2 fruit fly cellular contexts compared by ENCODE assay signal in genomic region chr3L:739357-740130, dm6.
TF ChIP-seq lines count a peak whose summit lies in the region.

No protein-coding gene starts in this region.

TF ChIP-seq in whole organism, embryonic, 481 proteins besides CTCF, POLR2A, EP300 and RAD21 (continued from another document):
- 0 out of 3 replicates have a peak, but pooled peaks have one; percentile 23 for TF ChIP-seq HLH4C (GFP tag; IDR thresholded peaks at IDR 0.05; lab: Robert Waterston, UW; ENCODE audit: partially characterized antibody)
- 0 out of 2 replicates have a peak, but pooled peaks have one; percentile 17 for TF ChIP-seq CG9932 (GFP tag; IDR thresholded peaks at IDR 0.05; lab: Robert Waterston, UW)
- TF ChIP-seq Drgx (GFP tag; IDR thresholded peaks at IDR 0.05; lab: Robert Waterston, UW), result peak; percentile 32; the same call in 1 of the 2 replicates
- TF ChIP-seq CG4360 (GFP tag; IDR thresholded peaks at IDR 0.05; lab: Robert Waterston, UW), result peak; percentile 55
- TF ChIP-seq D19A (tag; optimal IDR thresholded peaks at IDR 0.05; lab: Kevin White, UChicago), result peak; percentile 87
- TF ChIP-seq CG4707 (GFP tag; optimal IDR thresholded peaks at IDR 0.05; lab: Kevin White, UChicago), result peak; percentile 80
- 0 out of 2 replicates have a peak, but pooled peaks have one; percentile 15 for TF ChIP-seq ranshi (GFP tag; IDR thresholded peaks at IDR 0.05; lab: Robert Waterston, UW)
- 0 out of 2 replicates have a peak, but pooled peaks have one; percentile 11 for TF ChIP-seq stc (GFP tag; IDR thresholded peaks at IDR 0.05; lab: Robert Waterston, UW)
- peak; percentile 26 for TF ChIP-seq CG5180 (GFP tag; optimal IDR thresholded peaks at IDR 0.05; lab: Kevin White, UChicago)
- TF ChIP-seq twi (tag; optimal IDR thresholded peaks at IDR 0.05; lab: Kevin White, UChicago), result peak; percentile 99
- 0 out of 3 replicates have a peak, but pooled peaks have one; percentile 39 for TF ChIP-seq CG7963 (GFP tag; IDR thresholded peaks at IDR 0.05; lab: Robert Waterston, UW; ENCODE audit: partially characterized antibody)
- TF ChIP-seq sima (GFP tag; optimal IDR thresholded peaks at IDR 0.05; lab: Kevin White, UChicago), result no peak
- TF ChIP-seq lov (optimal IDR thresholded peaks at IDR 0.05; lab: Kevin White, UChicago), result no peak
- 0 out of 3 replicates have a peak, but pooled peaks have one; percentile 36 for TF ChIP-seq lov (GFP tag; IDR thresholded peaks at IDR 0.05; lab: Robert Waterston, UW)
- peak; percentile 32 for TF ChIP-seq D19B (GFP tag; optimal IDR thresholded peaks at IDR 0.05; lab: Kevin White, UChicago)
- TF ChIP-seq Atf-2 (GFP tag; optimal IDR thresholded peaks at IDR 0.05; lab: Kevin White, UChicago), result peak; percentile 11
- TF ChIP-seq tna (GFP tag; IDR thresholded peaks at IDR 0.05; lab: Robert Waterston, UW; ENCODE audit: partially characterized antibody), result no peak
- TF ChIP-seq CG8290 (GFP tag; optimal IDR thresholded peaks at IDR 0.05; lab: Kevin White, UChicago), result no peak
- peak in 1 of 2 experiments; percentile 7 for TF ChIP-seq CG8290 (tag; optimal IDR thresholded peaks at IDR 0.05; lab: Kevin White, UChicago)
TF ChIP-seq in whole organism, embryonic: peak in this region for 29.

TF ChIP-seq in whole organism, prepupa, 60 proteins besides CTCF, POLR2A, EP300 and RAD21 (continued from another document):
- no peak for TF ChIP-seq dsx (GFP tag; optimal IDR thresholded peaks at IDR 0.05; lab: Kevin White, UChicago; ENCODE audit: poor library complexity, severe bottlenecking)
- peak; percentile 48 for TF ChIP-seq Sox102F (GFP tag; optimal IDR thresholded peaks at IDR 0.05; lab: Kevin White, UChicago)
- no peak for TF ChIP-seq OdsH (GFP tag; optimal IDR thresholded peaks at IDR 0.05; lab: Kevin White, UChicago)
- TF ChIP-seq Hr4 (GFP tag; optimal IDR thresholded peaks at IDR 0.05; lab: Kevin White, UChicago), result peak; percentile 30
- no peak for TF ChIP-seq CG11294 (GFP tag; IDR thresholded peaks at IDR 0.05; lab: Robert Waterston, UW)
- TF ChIP-seq fd59A (GFP tag; optimal IDR thresholded peaks at IDR 0.05; lab: Kevin White, UChicago), result peak; percentile 13
- TF ChIP-seq Gug (GFP tag; IDR thresholded peaks at IDR 0.05; lab: Robert Waterston, UW), result no peak; the same call in 1 of the 2 replicates
- TF ChIP-seq eg (GFP tag; IDR thresholded peaks at IDR 0.05; lab: Robert Waterston, UW), result peak; percentile 38; the same call in 2 of the 3 replicates
- peak; percentile 31 for TF ChIP-seq CG7368 (GFP tag; optimal IDR thresholded peaks at IDR 0.05; lab: Kevin White, UChicago)
- no peak for TF ChIP-seq CG8319 (GFP tag; optimal IDR thresholded peaks at IDR 0.05; lab: Kevin White, UChicago)
- peak; percentile 18 for TF ChIP-seq dac (GFP tag; optimal IDR thresholded peaks at IDR 0.05; lab: Kevin White, UChicago)
- no peak for TF ChIP-seq Sox15 (GFP tag; optimal IDR thresholded peaks at IDR 0.05; lab: Kevin White, UChicago)
- peak; percentile 4 for TF ChIP-seq Ets96B (tag; optimal IDR thresholded peaks at IDR 0.05; lab: Kevin White, UChicago)
- TF ChIP-seq lz (GFP tag; optimal IDR thresholded peaks at IDR 0.05; lab: Kevin White, UChicago), result peak; percentile 5
- no peak for TF ChIP-seq acj6 (GFP tag; optimal IDR thresholded peaks at IDR 0.05; lab: Kevin White, UChicago)
- peak; percentile 38 for TF ChIP-seq CG3919 (GFP tag; optimal IDR thresholded peaks at IDR 0.05; lab: Kevin White, UChicago)
- no peak for TF ChIP-seq cyc (GFP tag; optimal IDR thresholded peaks at IDR 0.05; lab: Kevin White, UChicago)
- no peak for TF ChIP-seq Smox (GFP tag; optimal IDR thresholded peaks at IDR 0.05; lab: Kevin White, UChicago)
- TF ChIP-seq CG10631 (GFP tag; optimal IDR thresholded peaks at IDR 0.05; lab: Kevin White, UChicago), result peak; percentile 35
- peak; percentile 12 for TF ChIP-seq Sox14 (GFP tag; optimal IDR thresholded peaks at IDR 0.05; lab: Kevin White, UChicago)
- no peak for TF ChIP-seq Hr38 (GFP tag; optimal IDR thresholded peaks at IDR 0.05; lab: Kevin White, UChicago)
- TF ChIP-seq CG6276 (GFP tag; optimal IDR thresholded peaks at IDR 0.05; lab: Kevin White, UChicago), result peak; percentile 33
- no peak for TF ChIP-seq Blimp-1 (GFP tag; optimal IDR thresholded peaks at IDR 0.05; lab: Kevin White, UChicago)
- TF ChIP-seq salr (GFP tag; optimal IDR thresholded peaks at IDR 0.05; lab: Kevin White, UChicago), result no peak
- TF ChIP-seq fd85E (GFP tag; optimal IDR thresholded peaks at IDR 0.05; lab: Kevin White, UChicago), result no peak
- peak; percentile 55 for TF ChIP-seq CG32006 (GFP tag; optimal IDR thresholded peaks at IDR 0.05; lab: Kevin White, UChicago)
- no peak for TF ChIP-seq CG8632 (GFP tag; optimal IDR thresholded peaks at IDR 0.05; lab: Kevin White, UChicago)
- TF ChIP-seq vri (GFP tag; optimal IDR thresholded peaks at IDR 0.05; lab: Kevin White, UChicago), result peak; percentile 26
- no peak for TF ChIP-seq CG16779 (tag; optimal IDR thresholded peaks at IDR 0.05; lab: Kevin White, UChicago)
- no peak for TF ChIP-seq CG11902 (GFP tag; optimal IDR thresholded peaks at IDR 0.05; lab: Kevin White, UChicago)
- TF ChIP-seq achi (GFP tag; optimal IDR thresholded peaks at IDR 0.05; lab: Kevin White, UChicago), result no peak
- TF ChIP-seq CG34406 (GFP tag; optimal IDR thresholded peaks at IDR 0.05; lab: Kevin White, UChicago), result no peak
- no peak for TF ChIP-seq CG15336 (GFP tag; IDR thresholded peaks at IDR 0.05; lab: Robert Waterston, UW)
- peak; percentile 24 for TF ChIP-seq CG31627 (GFP tag; optimal IDR thresholded peaks at IDR 0.05; lab: Kevin White, UChicago)
- no peak for TF ChIP-seq esn (GFP tag; optimal IDR thresholded peaks at IDR 0.05; lab: Kevin White, UChicago)
- TF ChIP-seq CG11762 (GFP tag; optimal IDR thresholded peaks at IDR 0.05; lab: Kevin White, UChicago; ENCODE audit: insufficient read depth), result no peak
- TF ChIP-seq CG6854 (GFP tag; optimal IDR thresholded peaks at IDR 0.05; lab: Kevin White, UChicago), result no peak
- TF ChIP-seq Lpt (GFP tag; optimal IDR thresholded peaks at IDR 0.05; lab: Kevin White, UChicago), result no peak
